Worm (Caenorhabditis elegans): ENCODE measurements around the gene prp-6.

The prp-6 gene

ce11 chrV:18022179-18022578 lies at the start of gene prp-6:
TSS of gene prp-6 (plus strand) at chrV:18022479.
- TF ChIP-seq unc-130 (GFP tag; optimal IDR thresholded peaks at IDR 0.05) (no peak), lsy-27 (tag; optimal IDR thresholded peaks at IDR 0.05; ENCODE audit: borderline replicate concordance, insufficient read depth) (no peak), F52B5.7 (tag; optimal IDR thresholded peaks at IDR 0.05) (no peak), hsf-1 (GFP tag; IDR thresholded peaks at IDR 0.05) (no peak), C17E4.6 (GFP tag; IDR thresholded peaks at IDR 0.05) (no peak), chd-7 (tag; optimal IDR thresholded peaks at IDR 0.05) (no peak), mel-28 (tag; optimal IDR thresholded peaks at IDR 0.05; ENCODE audit: borderline replicate concordance) (no peak), B0019.2 (GFP tag; conservative IDR thresholded peaks at IDR 0.05) (no peak), F37B4.10 (GFP tag; IDR thresholded peaks at IDR 0.05) (no peak), zfh-2 (GFP tag; conservative IDR thresholded peaks at IDR 0.05) (no peak), rcor-1 (GFP tag; IDR thresholded peaks at IDR 0.05) (no peak), hmg-20 (GFP tag; IDR thresholded peaks at IDR 0.05) (no peak), nhr-179 (tag; optimal IDR thresholded peaks at IDR 0.05) (no peak), nfyb-1 (GFP tag; IDR thresholded peaks at IDR 0.05) (no peak), ztf-3 (GFP tag; optimal IDR thresholded peaks at IDR 0.05) (no peak), attf-3 (GFP tag; conservative IDR thresholded peaks at IDR 0.05) (no peak), F55B11.4 (tag; optimal IDR thresholded peaks at IDR 0.05; ENCODE audit: borderline replicate concordance, insufficient read depth) (no peak), F33H1.4 (GFP tag; IDR thresholded peaks at IDR 0.05) (no peak), F57C9.4 (tag; optimal IDR thresholded peaks at IDR 0.05) (no peak), ztf-6 (GFP tag; IDR thresholded peaks at IDR 0.05) (no peak)

- TF ChIP-seq nhr-179 (tag; optimal IDR thresholded peaks at IDR 0.05) (no peak), T26A5.8 (tag; optimal IDR thresholded peaks at IDR 0.05) (no peak), nhr-80 (tag; optimal IDR thresholded peaks at IDR 0.05) (peak; percentile 44), ets-4 (GFP tag; optimal IDR thresholded peaks at IDR 0.05) (peak; percentile 8), snpc-4 (GFP tag; optimal IDR thresholded peaks at IDR 0.05) (no peak), snpc-4 (tag; optimal IDR thresholded peaks at IDR 0.05) (peak in 1 of 4 experiments; percentile 4)
Measured at ce11 chrV:17978207-17978606, 44.1 kb upstream of the prp-6 start.

ce11 chrV:17979789-17980188 lies 42.5 kb upstream of the prp-6 start, which contains the start of gene snx-6:
TSS of gene snx-6 (minus strand) at chrV:17980082.
- TF ChIP-seq lin-40 (tag; optimal IDR thresholded peaks at IDR 0.05) (no peak), B0336.3 (GFP tag; IDR thresholded peaks at IDR 0.05) (no peak), hsf-1 (GFP tag; IDR thresholded peaks at IDR 0.05) (no peak), egl-44 (GFP tag; IDR thresholded peaks at IDR 0.05) (no peak), lin-54 (GFP tag; optimal IDR thresholded peaks at IDR 0.05) (no peak), lir-1 (GFP tag; conservative IDR thresholded peaks at IDR 0.05) (no peak), chd-7 (tag; optimal IDR thresholded peaks at IDR 0.05) (no peak), dpff-1 (tag; optimal IDR thresholded peaks at IDR 0.05) (no peak), attf-3 (GFP tag; conservative IDR thresholded peaks at IDR 0.05) (no peak), athp-1 (tag; optimal IDR thresholded peaks at IDR 0.05) (no peak), mxl-1 (tag; optimal IDR thresholded peaks at IDR 0.05) (no peak), rcor-1 (GFP tag; IDR thresholded peaks at IDR 0.05) (no peak), snpc-1.1 (tag; optimal IDR thresholded peaks at IDR 0.05; ENCODE audit: insufficient read depth) (no peak), C06A6.2 (GFP tag; conservative IDR thresholded peaks at IDR 0.05) (no peak), D2030.7 (GFP tag; IDR thresholded peaks at IDR 0.05) (no peak)

- TF ChIP-seq attf-5 (GFP tag; optimal IDR thresholded peaks at IDR 0.05) = peak; percentile 32
- no peak for TF ChIP-seq let-526 (GFP tag; IDR thresholded peaks at IDR 0.05)
- TF ChIP-seq madf-8 (GFP tag; conservative IDR thresholded peaks at IDR 0.05) = no peak
- TF ChIP-seq tlf-1 (GFP tag; optimal IDR thresholded peaks at IDR 0.05) = no peak
- TF ChIP-seq snpc-1.1 (tag; optimal IDR thresholded peaks at IDR 0.05; ENCODE audit: insufficient read depth) = no peak
- TF ChIP-seq ZK185.1 (tag; optimal IDR thresholded peaks at IDR 0.05; ENCODE audit: poor library complexity, severe bottlenecking) = no peak
- TF ChIP-seq mcd-1 (GFP tag; IDR thresholded peaks at IDR 0.05) = peak; percentile 57
- no peak for TF ChIP-seq nhr-90 (tag; optimal IDR thresholded peaks at IDR 0.05)
- TF ChIP-seq T07F8.4 (tag; optimal IDR thresholded peaks at IDR 0.05) = no peak
- TF ChIP-seq pbrm-1 (GFP tag; IDR thresholded peaks at IDR 0.05) = no peak
- no peak for TF ChIP-seq atf-7 (tag; optimal IDR thresholded peaks at IDR 0.05)
- no peak for TF ChIP-seq snpc-4 (GFP tag; optimal IDR thresholded peaks at IDR 0.05)
- TF ChIP-seq snpc-4 (tag; optimal IDR thresholded peaks at IDR 0.05) = peak in 1 of 4 experiments; percentile 30
Measured at ce11 chrV:17981732-17982131, 40.5 kb upstream of the prp-6 start.

Measured in whole organism, young adult.